Worm (Caenorhabditis elegans) whole organism, L4/young adult: ENCODE data around the gene Y113G7A.22.

Source experiments
- dao-5 ChIP-seq: sonication (generic microtip); optimal IDR thresholded peaks from 2 replicates; lab custom pipeline; 2016; ENCODE audit warnings: missing genotype, missing genetic modification characterization, moderate library complexity, missing compliant biosample characterization
- him-1 ChIP-seq: sonication (generic microtip); optimal IDR thresholded peaks from 2 replicates; lab custom pipeline; 2016; ENCODE audit warnings: missing genotype, missing genetic modification reagents, missing genetic modification characterization, missing compliant biosample characterization

- no peak for TF ChIP-seq him-1
- no peak for TF ChIP-seq dao-5
Observed at ce11 chrV:20158223-20158622, 23.1 kb upstream of the Y113G7A.22 start, which contains the start of gene F19B2.6.
